Worm (Caenorhabditis elegans) whole organism, L2 larva: ENCODE data around the gene T17H7.7.
A peak's percentile ranks its signal among the peaks of the same experiment; 100 is the strongest.

Source experiments
- C34F6.9 ChIP-seq: fragments of 150-350 bp; optimal IDR thresholded peaks from 2 replicates; lab custom pipeline; 2014; ENCODE audit warnings: missing biosample characterization, missing genetic modification characterization
- F13H6.1 ChIP-seq: sonication (generic microtip); optimal IDR thresholded peaks from 2 replicates; lab custom pipeline; 2016; ENCODE audit warnings: missing genetic modification characterization, missing compliant biosample characterization
- R02D3.7 ChIP-seq: fragments of 150-350 bp; optimal IDR thresholded peaks from 2 replicates; lab custom pipeline; 2014; ENCODE audit warnings: missing biosample characterization, missing genetic modification characterization
- Y55F3AM.14 ChIP-seq: fragments of 200-800 bp; sonication (Bioruptor generic); optimal IDR thresholded peaks from 2 replicates; lab custom pipeline; 2018; ENCODE audit warnings: mild to moderate bottlenecking, missing genetic modification characterization, missing compliant biosample characterization
- ZK546.5 ChIP-seq: sonication (generic microtip); optimal IDR thresholded peaks from 2 replicates; lab custom pipeline; 2017; ENCODE audit warnings: missing biosample characterization, missing genetic modification characterization
- alr-1 ChIP-seq: fragments of 150-350 bp; optimal IDR thresholded peaks from 2 replicates; lab custom pipeline; 2014; ENCODE audit warnings: missing biosample characterization, missing genetic modification characterization
- aly-2 ChIP-seq: fragments of 150-350 bp; optimal IDR thresholded peaks from 2 replicates; lab custom pipeline; 2014; ENCODE audit warnings: missing biosample characterization, missing genetic modification characterization
- ama-1 ChIP-seq: fragments of 150-350 bp; optimal IDR thresholded peaks from 2 replicates; lab custom pipeline; 2018; ENCODE audit warnings: inconsistent platforms
- blmp-1 ChIP-seq: sonication (generic microtip); optimal IDR thresholded peaks from 2 replicates; lab custom pipeline; 2017; ENCODE audit warnings: missing genetic modification characterization, mild to moderate bottlenecking, missing compliant biosample characterization, antibody characterized with exemption, moderate library complexity; ENCODE audit not compliant: insufficient read depth
- ceh-16 ChIP-seq: fragments of 150-350 bp; optimal IDR thresholded peaks from 2 replicates; lab custom pipeline; 2014; ENCODE audit warnings: missing biosample characterization, missing genetic modification characterization
- ceh-82 ChIP-seq: fragments of 150-350 bp; optimal IDR thresholded peaks from 2 replicates; lab custom pipeline; 2014; ENCODE audit warnings: missing biosample characterization, missing genetic modification characterization
- crh-2 ChIP-seq: sonication (generic microtip); optimal IDR thresholded peaks from 2 replicates; lab custom pipeline; 2017; ENCODE audit warnings: missing biosample characterization, missing genetic modification characterization
- dmd-4 ChIP-seq: sonication (generic microtip); optimal IDR thresholded peaks from 2 replicates; lab custom pipeline; 2017; ENCODE audit warnings: missing biosample characterization, missing genetic modification characterization
- elt-1 ChIP-seq: fragments of 150-350 bp; optimal IDR thresholded peaks from 2 replicates; lab custom pipeline; 2014; ENCODE audit warnings: missing biosample characterization, missing genetic modification characterization
- elt-3 ChIP-seq: sonication (generic microtip); optimal IDR thresholded peaks from 2 replicates; lab custom pipeline; 2017; ENCODE audit warnings: missing biosample characterization, missing genetic modification characterization
- fos-1 ChIP-seq: fragments of 150-350 bp; optimal IDR thresholded peaks from 2 replicates; lab custom pipeline; 2014; ENCODE audit warnings: missing biosample characterization, missing genetic modification characterization
- gmeb-1 ChIP-seq: fragments of 150-350 bp; optimal IDR thresholded peaks from 2 replicates; lab custom pipeline; 2014; ENCODE audit warnings: missing biosample characterization, missing genetic modification characterization
- lin-11 ChIP-seq: fragments of 150-350 bp; sonication (generic microtip); optimal IDR thresholded peaks from 2 replicates; lab custom pipeline; 2014; ENCODE audit warnings: missing biosample characterization, missing genetic modification characterization, inconsistent platforms, mixed read lengths
- lin-13 ChIP-seq: fragments of 150-350 bp; optimal IDR thresholded peaks from 2 replicates; lab custom pipeline; 2014; ENCODE audit warnings: missing biosample characterization, missing genetic modification reagents, missing genetic modification characterization
- lsy-2 ChIP-seq, 2 experiments: fragments of 150-350 bp in 1 of 2; sonication (generic microtip) in 1 of 2; optimal IDR thresholded peaks; 2 replicates each; lab custom pipeline; 2014 to 2017; ENCODE audit warnings: missing biosample characterization in 2 of 2, missing genetic modification characterization in 2 of 2
- mab-5 ChIP-seq: fragments of 150-350 bp; optimal IDR thresholded peaks from 2 replicates; lab custom pipeline; 2014; ENCODE audit warnings: missing biosample characterization, missing genetic modification characterization
- mbf-1 ChIP-seq: sonication (generic microtip); optimal IDR thresholded peaks from 2 replicates; lab custom pipeline; 2017; ENCODE audit warnings: missing biosample characterization, missing genetic modification characterization
- mdl-1 ChIP-seq, 2 experiments: fragments of 150-350 bp in 1 of 2; sonication (generic microtip) in 1 of 2; optimal IDR thresholded peaks; 2 replicates each; lab custom pipeline; 2017; ENCODE audit warnings: missing biosample characterization in 2 of 2, missing genetic modification characterization in 2 of 2
- nhr-11 ChIP-seq: fragments of 150-350 bp; optimal IDR thresholded peaks from 2 replicates; lab custom pipeline; 2014; ENCODE audit warnings: missing biosample characterization, missing genetic modification characterization
- nhr-12 ChIP-seq: fragments of 150-350 bp; optimal IDR thresholded peaks from 2 replicates; lab custom pipeline; 2014; ENCODE audit warnings: missing biosample characterization, missing genetic modification characterization
- nhr-129 ChIP-seq: fragments of 150-350 bp; optimal IDR thresholded peaks from 2 replicates; lab custom pipeline; 2014; ENCODE audit warnings: missing biosample characterization, missing genetic modification characterization
- nhr-21 ChIP-seq: fragments of 150-350 bp; optimal IDR thresholded peaks from 2 replicates; lab custom pipeline; 2014; ENCODE audit warnings: missing biosample characterization, missing genetic modification characterization
- nhr-23 ChIP-seq: fragments of 150-350 bp; optimal IDR thresholded peaks from 2 replicates; lab custom pipeline; 2014; ENCODE audit warnings: missing biosample characterization, missing genetic modification reagents, missing genetic modification characterization
- nhr-237 ChIP-seq: fragments of 150-350 bp; optimal IDR thresholded peaks from 2 replicates; lab custom pipeline; 2014; ENCODE audit warnings: missing biosample characterization, missing genetic modification characterization
- nhr-25 ChIP-seq: fragments of 150-350 bp; sonication (generic microtip); optimal IDR thresholded peaks from 3 replicates; lab custom pipeline; 2014; ENCODE audit warnings: missing biosample characterization, missing genetic modification characterization
- nhr-6 ChIP-seq: fragments of 150-350 bp; optimal IDR thresholded peaks from 2 replicates; lab custom pipeline; 2014; ENCODE audit warnings: missing biosample characterization, missing genetic modification characterization
- nhr-77 ChIP-seq: fragments of 150-350 bp; optimal IDR thresholded peaks from 2 replicates; lab custom pipeline; 2014; ENCODE audit warnings: missing biosample characterization, missing genetic modification characterization
- peb-1 ChIP-seq: fragments of 150-350 bp; optimal IDR thresholded peaks from 2 replicates; lab custom pipeline; 2014; ENCODE audit warnings: missing biosample characterization, missing genetic modification characterization
- sem-4 ChIP-seq: fragments of 150-350 bp; optimal IDR thresholded peaks from 2 replicates; lab custom pipeline; 2014; ENCODE audit warnings: missing biosample characterization, missing genetic modification reagents, missing genetic modification characterization
- skn-1 ChIP-seq: sonication (generic microtip); optimal IDR thresholded peaks from 2 replicates; lab custom pipeline; 2017; ENCODE audit warnings: missing biosample characterization, missing genetic modification characterization
- sma-3 ChIP-seq: sonication (generic microtip); optimal IDR thresholded peaks from 2 replicates; lab custom pipeline; 2016; ENCODE audit warnings: missing genetic modification reagents, missing genetic modification characterization, missing compliant biosample characterization
- sma-9 ChIP-seq, 2 experiments: fragments of 150-350 bp in 1 of 2; sonication (generic microtip) in 1 of 2; optimal IDR thresholded peaks; 2 replicates each; lab custom pipeline; 2014 to 2016; ENCODE audit warnings: missing genetic modification characterization in 2 of 2, mild to moderate bottlenecking in 1 of 2, missing biosample characterization in 1 of 2, missing compliant biosample characterization in 1 of 2, missing genetic modification reagents in 1 of 2, moderate library complexity in 1 of 2
- snpc-4 ChIP-seq: fragments of 150-350 bp; optimal IDR thresholded peaks from 2 replicates; lab custom pipeline; 2014; ENCODE audit warnings: missing biosample characterization, missing genetic modification characterization
- unc-39 ChIP-seq: fragments of 150-350 bp; optimal IDR thresholded peaks from 2 replicates; lab custom pipeline; 2014; ENCODE audit warnings: missing biosample characterization, missing genetic modification characterization
- unc-55 ChIP-seq: fragments of 150-350 bp; sonication (generic microtip); optimal IDR thresholded peaks from 3 replicates; lab custom pipeline; 2014; ENCODE audit warnings: missing biosample characterization, missing genetic modification reagents, missing genetic modification characterization
- unc-62 ChIP-seq: fragments of 150-350 bp; optimal IDR thresholded peaks from 2 replicates; lab custom pipeline; 2014; ENCODE audit warnings: missing biosample characterization, missing genetic modification reagents, missing genetic modification characterization
- ztf-1 ChIP-seq: fragments of 200-800 bp; sonication (Bioruptor generic); conservative IDR thresholded peaks from 2 replicates; pipeline ENCODE4 v1.3.6; 2022; ENCODE audit warnings: missing genetic modification characterization, missing compliant biosample characterization
- ztf-4 ChIP-seq: fragments of 150-350 bp; optimal IDR thresholded peaks from 2 replicates; lab custom pipeline; 2014; ENCODE audit warnings: missing biosample characterization, missing genetic modification characterization

T17H7.7 gene

ce11 chrIII:793595-793994, 35.7 kb upstream of the T17H7.7 start, which contains the start of gene snt-2 (continued):
- TF ChIP-seq elt-1 (tag; lab: Kevin White, UChicago), result no peak
- TF ChIP-seq skn-1 (tag; lab: Kevin White, UChicago), result no peak
- no peak for TF ChIP-seq nhr-77 (tag; lab: Kevin White, UChicago)
- TF ChIP-seq snpc-4 (tag; lab: Kevin White, UChicago), result peak; percentile 25
- no peak for TF ChIP-seq unc-62
- TF ChIP-seq C34F6.9 (tag; lab: Kevin White, UChicago), result peak; percentile 72
- TF ChIP-seq Y55F3AM.14 (GFP tag; lab: Kevin White, UChicago), result peak; percentile 36
- TF ChIP-seq mdl-1 (tag; optimal IDR thresholded peaks at IDR 0.05; lab: Kevin White, UChicago), result peak in 1 of 2 experiments; percentile 39
- peak; percentile 50 for TF ChIP-seq nhr-25 (tag; lab: Kevin White, UChicago)
- TF ChIP-seq ZK546.5, result peak; percentile 36
- no peak for TF ChIP-seq unc-39 (tag; lab: Kevin White, UChicago)
- no peak for TF ChIP-seq nhr-23
- TF ChIP-seq nhr-21 (tag; lab: Kevin White, UChicago), result peak; percentile 56
- TF ChIP-seq crh-2 (tag; lab: Kevin White, UChicago), result peak; percentile 81
- TF ChIP-seq R02D3.7 (tag; lab: Kevin White, UChicago), result no peak
- no peak for TF ChIP-seq mbf-1
- peak; percentile 75 for TF ChIP-seq lin-13 (GFP tag; lab: Kevin White, UChicago)
- no peak for TF ChIP-seq nhr-12 (tag; lab: Kevin White, UChicago)
- TF ChIP-seq ceh-82 (tag; lab: Kevin White, UChicago), result no peak
- peak; percentile 72 for TF ChIP-seq lin-11 (tag; lab: Kevin White, UChicago)
- TF ChIP-seq alr-1 (tag; lab: Kevin White, UChicago), result no peak
- no peak for TF ChIP-seq dmd-4
- TF ChIP-seq peb-1 (tag; lab: Kevin White, UChicago), result no peak
- TF ChIP-seq ztf-1 (GFP tag; lab: Robert Waterston, UW), result no peak
- TF ChIP-seq nhr-6 (tag; lab: Kevin White, UChicago), result no peak
- TF ChIP-seq nhr-237, result no peak
- TF ChIP-seq nhr-11 (tag; lab: Kevin White, UChicago), result no peak

ce11 chrIII:790591-790990, 32.7 kb upstream of the T17H7.7 start:
- no peak for TF ChIP-seq elt-3 (tag; lab: Kevin White, UChicago)
- TF ChIP-seq unc-55 (GFP tag; lab: Kevin White, UChicago), result no peak
- no peak for TF ChIP-seq ztf-4 (tag; lab: Kevin White, UChicago)
- TF ChIP-seq mab-5 (tag; lab: Kevin White, UChicago), result no peak
- no peak for TF ChIP-seq nhr-25 (tag; lab: Kevin White, UChicago)
- TF ChIP-seq sem-4 (tag; lab: Kevin White, UChicago), result no peak
- TF ChIP-seq peb-1 (tag; lab: Kevin White, UChicago), result no peak
- TF ChIP-seq gmeb-1 (tag; lab: Kevin White, UChicago), result no peak
- TF ChIP-seq ama-1 (lab: Kevin White, UChicago), result no peak
- no peak for TF ChIP-seq nhr-23
- TF ChIP-seq skn-1 (tag; lab: Kevin White, UChicago), result no peak
- TF ChIP-seq, all 48 proteins: peak for 0

- TF ChIP-seq nhr-12 (tag; lab: Kevin White, UChicago), result no peak
- peak in 1 of 2 experiments; percentile 39 for TF ChIP-seq lsy-2 (tag; optimal IDR thresholded peaks at IDR 0.05; lab: Kevin White, UChicago)
- peak; percentile 5 for TF ChIP-seq nhr-21 (tag; lab: Kevin White, UChicago)
Measured at ce11 chrIII:789604-790003, 31.7 kb upstream of the T17H7.7 start.

ce11 chrIII:783254-783753, 25.4 kb upstream of the T17H7.7 start, which contains the start of the genes dagl-2 and ppm-1.G:
dagl-2 (minus strand) TSS chrIII:783305.
ppm-1.G (plus strand) TSS chrIII:783703.
- TF ChIP-seq nhr-77 (tag; lab: Kevin White, UChicago), result no peak
- TF ChIP-seq lsy-2 (tag; optimal IDR thresholded peaks at IDR 0.05; lab: Kevin White, UChicago), result peak; percentile 63 to 89
- peak; percentile 39 for TF ChIP-seq nhr-129 (tag; lab: Kevin White, UChicago)
- TF ChIP-seq blmp-1 (tag; lab: Kevin White, UChicago), result no peak
- TF ChIP-seq sma-3, result peak; percentile 72
- TF ChIP-seq mab-5 (tag; lab: Kevin White, UChicago), result peak; percentile 38
- TF ChIP-seq sma-9 (GFP tag; optimal IDR thresholded peaks at IDR 0.05; lab: Kevin White, UChicago), result peak; percentile 55
- no peak for TF ChIP-seq sma-9 (tag; optimal IDR thresholded peaks at IDR 0.05; lab: Kevin White, UChicago)
- TF ChIP-seq aly-2 (tag; lab: Kevin White, UChicago), result no peak
- peak; percentile 72 for TF ChIP-seq fos-1
- peak; percentile 4 for TF ChIP-seq nhr-21 (tag; lab: Kevin White, UChicago)
- peak; percentile 8 for TF ChIP-seq snpc-4 (tag; lab: Kevin White, UChicago)
- TF ChIP-seq gmeb-1 (tag; lab: Kevin White, UChicago), result peak; percentile 58
- TF ChIP-seq lin-13 (GFP tag; lab: Kevin White, UChicago), result peak; percentile 59
- no peak for TF ChIP-seq nhr-11 (tag; lab: Kevin White, UChicago)
- no peak for TF ChIP-seq ceh-16 (tag; lab: Kevin White, UChicago)
- peak; percentile 54 for TF ChIP-seq F13H6.1
- peak; percentile 89 for TF ChIP-seq C34F6.9 (tag; lab: Kevin White, UChicago)
- peak; percentile 72 for TF ChIP-seq crh-2 (tag; lab: Kevin White, UChicago)
- TF ChIP-seq nhr-25 (tag; lab: Kevin White, UChicago), result peak; percentile 62
- TF ChIP-seq lin-11 (tag; lab: Kevin White, UChicago), result peak; percentile 80
- TF ChIP-seq unc-55 (GFP tag; lab: Kevin White, UChicago), result peak; percentile 90
- no peak for TF ChIP-seq nhr-6 (tag; lab: Kevin White, UChicago)
